Fruit fly (Drosophila melanogaster) whole organism, embryonic: ENCODE measurements around the gene Vha16-3.

Experiments used
- Atf-2 ChIP-seq: fragments of 200-800 bp; sonication (Bioruptor generic); optimal IDR thresholded peaks from 2 replicates; lab custom pipeline; 2016; ENCODE audit warnings: missing biosample characterization, missing genetic modification characterization
- B-H1 ChIP-seq: fragments of 200-800 bp; sonication (Bioruptor generic); IDR thresholded peaks from 3 replicates; pipeline ENCODE4 v1.3.6; 2022; ENCODE audit warnings: missing biosample characterization, missing genetic modification characterization
- Blimp-1 ChIP-seq: fragments of 200-800 bp; sonication (Bioruptor generic); optimal IDR thresholded peaks from 3 replicates; lab custom pipeline; 2018; ENCODE audit warnings: missing biosample characterization, missing genetic modification characterization, mild to moderate bottlenecking, moderate library complexity, missing genetic modification reagents
- CG10267 ChIP-seq: fragments of 200-800 bp; sonication (Bioruptor generic); optimal IDR thresholded peaks from 2 replicates; lab custom pipeline; 2018; ENCODE audit warnings: missing biosample characterization, mild to moderate bottlenecking, missing genetic modification characterization, moderate library complexity
- CG11085 ChIP-seq: fragments of 200-800 bp; sonication (Bioruptor generic); IDR thresholded peaks from 2 replicates; pipeline ENCODE4 v1.3.6; 2022; ENCODE audit warnings: missing biosample characterization, missing genetic modification characterization
- CG11504 ChIP-seq: fragments of 200-800 bp; sonication (Bioruptor generic); optimal IDR thresholded peaks from 3 replicates; lab custom pipeline; 2019; ENCODE audit warnings: missing biosample characterization, mild to moderate bottlenecking, missing genetic modification characterization, moderate library complexity
- CG12744 ChIP-seq: fragments of 200-800 bp; sonication (Bioruptor generic); optimal IDR thresholded peaks from 2 replicates; lab custom pipeline; 2016; ENCODE audit warnings: missing biosample characterization, missing genetic modification characterization
- CG13424 ChIP-seq: fragments of 200-800 bp; sonication (Bioruptor generic); optimal IDR thresholded peaks from 2 replicates; lab custom pipeline; 2019; ENCODE audit warnings: missing biosample characterization, mild to moderate bottlenecking, missing genetic modification characterization, moderate library complexity
- CG14710 ChIP-seq: fragments of 200-800 bp; sonication (Bioruptor generic); optimal IDR thresholded peaks from 3 replicates; lab custom pipeline; 2019; ENCODE audit warnings: missing biosample characterization, mild to moderate bottlenecking, missing genetic modification characterization, moderate library complexity
- CG2116 ChIP-seq: fragments of 200-800 bp; sonication (Bioruptor generic); optimal IDR thresholded peaks from 3 replicates; lab custom pipeline; 2018; ENCODE audit warnings: missing biosample characterization, mild to moderate bottlenecking, missing genetic modification characterization
- CG30431 ChIP-seq: fragments of 200-800 bp; sonication (Bioruptor generic); optimal IDR thresholded peaks from 2 replicates; lab custom pipeline; 2017; ENCODE audit warnings: missing biosample characterization, missing genetic modification characterization
- CG31365 ChIP-seq: fragments of 200-800 bp; sonication (Bioruptor generic); optimal IDR thresholded peaks from 2 replicates; lab custom pipeline; 2018; ENCODE audit warnings: missing biosample characterization, mild to moderate bottlenecking, missing genetic modification characterization
- CG3995 ChIP-seq: fragments of 200-800 bp; sonication (Bioruptor generic); optimal IDR thresholded peaks from 3 replicates; lab custom pipeline; 2016; ENCODE audit warnings: missing biosample characterization, missing genetic modification characterization
- CG5953 ChIP-seq: fragments of 200-800 bp; sonication (Bioruptor generic); IDR thresholded peaks from 2 replicates; pipeline ENCODE4 v1.3.6; 2022; ENCODE audit warnings: missing biosample characterization, missing genetic modification characterization
- CG6689 ChIP-seq: fragments of 200-800 bp; sonication (Bioruptor generic); IDR thresholded peaks from 2 replicates; pipeline ENCODE4 v1.3.6; 2022; ENCODE audit warnings: missing biosample characterization, missing genetic modification characterization
- CG7271 ChIP-seq: fragments of 200-800 bp; sonication (Bioruptor generic); optimal IDR thresholded peaks from 2 replicates; lab custom pipeline; 2018; ENCODE audit warnings: missing biosample characterization, mild to moderate bottlenecking, missing genetic modification characterization, moderate library complexity
- CG7372 ChIP-seq: fragments of 200-800 bp; sonication (Bioruptor generic); IDR thresholded peaks from 2 replicates; pipeline ENCODE4 v1.3.6; 2022; ENCODE audit warnings: missing biosample characterization, missing genetic modification characterization
- Camta ChIP-seq: fragments of 200-800 bp; sonication (Bioruptor generic); optimal IDR thresholded peaks from 2 replicates; lab custom pipeline; 2016; ENCODE audit warnings: missing biosample characterization, missing genetic modification characterization
- Dp ChIP-seq: fragments of 200-800 bp; sonication (Bioruptor generic); optimal IDR thresholded peaks from 2 replicates; lab custom pipeline; 2018; ENCODE audit warnings: missing biosample characterization, mild to moderate bottlenecking, missing genetic modification characterization, moderate library complexity
- Dref ChIP-seq: fragments of 200-800 bp; sonication (Bioruptor generic); IDR thresholded peaks from 2 replicates; pipeline ENCODE4 v1.3.6; 2022; ENCODE audit warnings: missing biosample characterization, missing genetic modification characterization
- Drgx ChIP-seq: fragments of 200-800 bp; sonication (Bioruptor generic); IDR thresholded peaks from 2 replicates; pipeline ENCODE4 v1.3.6; 2022; ENCODE audit warnings: missing biosample characterization, missing genetic modification characterization
- Ets97D ChIP-seq: fragments of 200-800 bp; sonication (Bioruptor generic); optimal IDR thresholded peaks from 3 replicates; lab custom pipeline; 2016; ENCODE audit warnings: missing biosample characterization, missing genetic modification characterization
- Hmx ChIP-seq: fragments of 200-800 bp; sonication (Bioruptor generic); optimal IDR thresholded peaks from 2 replicates; lab custom pipeline; 2016; ENCODE audit warnings: missing biosample characterization, missing genetic modification characterization
- Kr ChIP-seq: fragments of 200-800 bp; sonication (Bioruptor generic); optimal IDR thresholded peaks from 2 replicates; lab custom pipeline; 2017; ENCODE audit warnings: missing biosample characterization, mild to moderate bottlenecking, missing genetic modification characterization
- Med ChIP-seq: fragments of 200-800 bp; sonication (Bioruptor generic); peaks from one replicate; lab custom pipeline; 2016; ENCODE audit warnings: missing biosample characterization, missing genetic modification characterization, mild to moderate bottlenecking, inconsistent platforms, moderate library complexity
- NFAT ChIP-seq: fragments of 200-800 bp; sonication (Bioruptor generic); IDR thresholded peaks from 2 replicates; pipeline ENCODE4 v1.3.6; 2022; ENCODE audit warnings: missing biosample characterization, missing genetic modification characterization
- Side ChIP-seq: fragments of 200-800 bp; sonication (Bioruptor generic); optimal IDR thresholded peaks from 2 replicates; lab custom pipeline; 2016; ENCODE audit warnings: missing biosample characterization, missing genetic modification characterization
- Xrp1 ChIP-seq: fragments of 200-800 bp; sonication (Bioruptor generic); IDR thresholded peaks from 2 replicates; pipeline ENCODE4 v1.3.6; 2022; ENCODE audit warnings: missing biosample characterization, missing genetic modification characterization
- ase ChIP-seq: fragments of 200-800 bp; sonication (Bioruptor generic); IDR thresholded peaks from 3 replicates; pipeline ENCODE4 v1.3.6; 2022; ENCODE audit warnings: missing biosample characterization, missing genetic modification characterization
- bsh ChIP-seq, 2 experiments: fragments of 200-800 bp; sonication (Bioruptor generic); optimal IDR thresholded peaks; 2 replicates each; lab custom pipeline; 2017 to 2018; ENCODE audit warnings: mild to moderate bottlenecking in 2 of 2, missing biosample characterization in 2 of 2, missing genetic modification characterization in 2 of 2, moderate library complexity in 1 of 2
- cato ChIP-seq: fragments of 200-800 bp; sonication (Bioruptor generic); optimal IDR thresholded peaks from 2 replicates; lab custom pipeline; 2016; ENCODE audit warnings: missing biosample characterization, missing genetic modification characterization, borderline replicate concordance
- crc ChIP-seq: fragments of 200-800 bp; sonication (Bioruptor generic); optimal IDR thresholded peaks from 2 replicates; lab custom pipeline; 2016; ENCODE audit warnings: missing biosample characterization, missing genetic modification characterization
- disco-r ChIP-seq: fragments of 200-800 bp; sonication (Bioruptor generic); optimal IDR thresholded peaks from 2 replicates; lab custom pipeline; 2016; ENCODE audit warnings: missing biosample characterization, missing genetic modification characterization
- eyg ChIP-seq: fragments of 200-800 bp; sonication (Bioruptor generic); optimal IDR thresholded peaks from 3 replicates; lab custom pipeline; 2016; ENCODE audit warnings: missing biosample characterization, missing genetic modification characterization
- fd96Cb ChIP-seq: fragments of 200-800 bp; sonication (Bioruptor generic); optimal IDR thresholded peaks from 2 replicates; lab custom pipeline; 2018; ENCODE audit warnings: missing biosample characterization, mild to moderate bottlenecking, missing genetic modification characterization, moderate library complexity
- nom ChIP-seq: fragments of 200-800 bp; sonication (Bioruptor generic); optimal IDR thresholded peaks from 2 replicates; lab custom pipeline; 2017; ENCODE audit warnings: missing biosample characterization, missing genetic modification characterization, mild to moderate bottlenecking, moderate library complexity, missing genetic modification reagents
- pfk ChIP-seq: fragments of 200-800 bp; sonication (Bioruptor generic); optimal IDR thresholded peaks from 2 replicates; lab custom pipeline; 2018; ENCODE audit warnings: missing biosample characterization, mild to moderate bottlenecking, missing genetic modification characterization, moderate library complexity
- run ChIP-seq: fragments of 200-800 bp; sonication (Bioruptor generic); optimal IDR thresholded peaks from 3 replicates; lab custom pipeline; 2018; ENCODE audit warnings: missing biosample characterization, mild to moderate bottlenecking, missing genetic modification characterization
- seq ChIP-seq: fragments of 200-800 bp; sonication (Bioruptor generic); IDR thresholded peaks from 2 replicates; pipeline ENCODE4 v1.3.6; 2022; ENCODE audit warnings: missing biosample characterization, missing genetic modification characterization
- shn ChIP-seq: fragments of 200-800 bp; sonication (Bioruptor generic); optimal IDR thresholded peaks from 3 replicates; lab custom pipeline; 2016; ENCODE audit warnings: missing biosample characterization, missing genetic modification characterization
- slp2 ChIP-seq: fragments of 200-800 bp; sonication (Bioruptor generic); optimal IDR thresholded peaks from 2 replicates; lab custom pipeline; 2016; ENCODE audit warnings: missing biosample characterization, missing genetic modification characterization
- ssp ChIP-seq: fragments of 200-800 bp; sonication (Bioruptor generic); IDR thresholded peaks from 2 replicates; pipeline ENCODE4 v1.3.6; 2022; ENCODE audit warnings: missing biosample characterization, missing genetic modification characterization
- toy ChIP-seq: fragments of 200-800 bp; sonication (Bioruptor generic); IDR thresholded peaks from 2 replicates; pipeline ENCODE4 v1.3.6; 2022; ENCODE audit warnings: missing biosample characterization, missing genetic modification characterization
- trem ChIP-seq: fragments of 200-800 bp; optimal IDR thresholded peaks from 3 replicates; lab custom pipeline; 2019; ENCODE audit warnings: missing biosample characterization, mild to moderate bottlenecking, missing genetic modification characterization, moderate library complexity
- tup ChIP-seq: fragments of 200-800 bp; sonication (Bioruptor generic); optimal IDR thresholded peaks from 2 replicates; lab custom pipeline; 2016; ENCODE audit warnings: missing biosample characterization, mild to moderate bottlenecking, missing genetic modification characterization, moderate library complexity
- unpg ChIP-seq: fragments of 200-800 bp; sonication (Bioruptor generic); optimal IDR thresholded peaks from 3 replicates; lab custom pipeline; 2018; ENCODE audit warnings: missing biosample characterization, mild to moderate bottlenecking, missing genetic modification characterization, moderate library complexity
- vfl ChIP-seq: fragments of 200-800 bp; sonication (Bioruptor generic); optimal IDR thresholded peaks from 2 replicates; lab custom pipeline; 2016; ENCODE audit warnings: missing biosample characterization, missing genetic modification characterization

The Vha16-3 gene

DNA sequence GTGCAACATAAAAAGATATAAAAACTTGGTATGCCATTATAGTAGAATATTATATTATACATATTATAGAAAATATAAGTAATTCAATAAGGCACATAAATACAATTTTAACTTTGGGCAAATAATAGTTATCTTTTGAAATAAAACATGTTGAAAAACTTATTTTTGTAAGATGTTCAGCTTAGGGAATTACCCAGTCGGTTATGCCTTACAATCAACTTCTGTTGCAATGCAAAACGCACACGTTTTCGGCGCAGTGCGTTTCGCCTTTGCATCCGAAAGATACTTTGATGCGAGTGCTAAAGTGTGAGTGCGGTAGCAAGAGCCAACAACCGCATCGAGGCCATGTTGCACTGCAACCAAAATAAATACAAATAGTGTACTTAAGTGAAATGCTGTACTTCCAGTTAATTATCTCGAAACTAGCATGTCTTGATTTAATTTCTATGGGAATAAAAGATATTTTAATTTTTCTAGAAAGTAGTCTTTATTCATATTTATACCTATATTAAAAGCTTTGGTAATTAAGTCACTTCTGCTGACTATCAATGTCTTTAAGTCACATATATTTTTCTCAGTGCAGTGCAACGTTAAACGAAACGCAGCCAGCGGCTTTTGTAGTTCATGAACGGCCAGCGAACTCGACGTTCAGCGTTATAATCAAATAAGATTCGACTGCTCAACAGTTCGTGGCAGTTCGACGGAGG lies 25.9 kb upstream of the Vha16-3 start (continued):
- TF ChIP-seq ase (GFP tag; lab: Robert Waterston, UW): no peak
- TF ChIP-seq Med (GFP tag; lab: Kevin White, UChicago): peak; percentile 60
- no peak for TF ChIP-seq ssp (GFP tag; lab: Robert Waterston, UW)
- TF ChIP-seq nom: peak; percentile 74
- TF ChIP-seq seq: no peak
- TF ChIP-seq fd96Cb (tag; lab: Kevin White, UChicago): peak; percentile 28
- peak; percentile 22 for TF ChIP-seq CG14710 (tag; lab: Kevin White, UChicago)
- peak; percentile 47 for TF ChIP-seq Blimp-1 (GFP tag; lab: Kevin White, UChicago)

- TF ChIP-seq bsh (GFP tag; optimal IDR thresholded peaks at IDR 0.05; lab: Kevin White, UChicago): peak in 1 of 2 experiments; percentile 53
- TF ChIP-seq Drgx (GFP tag; lab: Robert Waterston, UW): peak; percentile 74
- no peak for TF ChIP-seq CG30431
These were observed 24.7 kb upstream of the Vha16-3 start for dm6 chr3L:11448349-11448748.

- TF ChIP-seq CG2116 (no peak), Hmx (no peak), cato (no peak), eyg (GFP tag; lab: Kevin White, UChicago) (no peak), toy (GFP tag; lab: Robert Waterston, UW) (no peak), disco-r (GFP tag; lab: Kevin White, UChicago) (no peak), CG13424 (tag; lab: Kevin White, UChicago) (peak; percentile 36), CG6689 (peak; percentile 67), vfl (no peak), CG11085 (GFP tag; lab: Robert Waterston, UW) (no peak), CG7271 (tag; lab: Kevin White, UChicago) (no peak), Dref (GFP tag; lab: Robert Waterston, UW) (no peak), Side (GFP tag; lab: Kevin White, UChicago) (no peak), Atf-2 (GFP tag; lab: Kevin White, UChicago) (peak; percentile 42), Ets97D (GFP tag; lab: Kevin White, UChicago) (peak; percentile 32), CG12744 (GFP tag; lab: Kevin White, UChicago) (peak; percentile 8), tup (no peak), CG3995 (GFP tag; lab: Kevin White, UChicago) (no peak), CG11504 (tag; lab: Kevin White, UChicago) (peak; percentile 64), unpg (GFP tag; lab: Kevin White, UChicago) (peak; percentile 49), CG10267 (peak; percentile 6), crc (no peak), Kr (GFP tag; lab: Kevin White, UChicago) (no peak), Xrp1 (peak; percentile 66), CG31365 (tag; lab: Kevin White, UChicago) (no peak), pfk (no peak), CG7372 (peak; percentile 21; the same call in 1 of the 2 replicates), run (no peak), shn (GFP tag; lab: Kevin White, UChicago) (peak; percentile 10), NFAT (GFP tag; lab: Robert Waterston, UW) (no peak), CG5953 (GFP tag; lab: Robert Waterston, UW) (0 out of 2 replicates have a peak, but pooled peaks have one; percentile 49), B-H1 (GFP tag; lab: Robert Waterston, UW) (no peak), trem (no peak), Dp (GFP tag; lab: Kevin White, UChicago) (no peak), Drgx (GFP tag; lab: Robert Waterston, UW) (peak; percentile 94), slp2 (GFP tag; lab: Kevin White, UChicago) (peak; percentile 54), Camta (GFP tag; lab: Kevin White, UChicago) (peak; percentile 43)
These were observed 24.2 kb upstream of the Vha16-3 start for dm6 chr3L:11448935-11449334.
